Fruit fly (Drosophila melanogaster) whole organism, embryonic: ENCODE data around the gene Srpk79D.

Experiments
- Atf3 ChIP-seq: fragments of 200-800 bp; sonication (Bioruptor generic); optimal IDR thresholded peaks from 3 replicates; lab custom pipeline; 2016; ENCODE audit warnings: missing biosample characterization, missing genetic modification characterization
- CG10979 ChIP-seq: fragments of 200-800 bp; sonication (Bioruptor generic); optimal IDR thresholded peaks from 2 replicates; lab custom pipeline; 2018; ENCODE audit warnings: missing biosample characterization, mild to moderate bottlenecking, missing genetic modification characterization, moderate library complexity
- CG12155 ChIP-seq: fragments of 200-800 bp; sonication (Bioruptor generic); optimal IDR thresholded peaks from 3 replicates; lab custom pipeline; 2016; ENCODE audit warnings: missing biosample characterization, missing genetic modification characterization
- CG12236 ChIP-seq: fragments of 200-800 bp; sonication (Bioruptor generic); optimal IDR thresholded peaks from 2 replicates; lab custom pipeline; 2016; ENCODE audit warnings: missing biosample characterization, missing genetic modification characterization
- CG12299 ChIP-seq: fragments of 200-800 bp; sonication (Bioruptor generic); optimal IDR thresholded peaks from 2 replicates; lab custom pipeline; 2018; ENCODE audit warnings: missing biosample characterization, mild to moderate bottlenecking, missing genetic modification characterization
- CG17385 ChIP-seq: fragments of 200-800 bp; sonication (Bioruptor generic); optimal IDR thresholded peaks from 3 replicates; lab custom pipeline; 2018; ENCODE audit warnings: missing biosample characterization, mild to moderate bottlenecking, missing genetic modification characterization
- CG18599 ChIP-seq: fragments of 200-800 bp; sonication (Bioruptor generic); optimal IDR thresholded peaks from 3 replicates; lab custom pipeline; 2017; ENCODE audit warnings: missing biosample characterization, missing genetic modification characterization, mild to moderate bottlenecking, moderate library complexity, missing genetic modification reagents
- CG2678 ChIP-seq: fragments of 200-800 bp; sonication (Bioruptor generic); optimal IDR thresholded peaks from 3 replicates; lab custom pipeline; 2019; ENCODE audit warnings: missing biosample characterization, mild to moderate bottlenecking, missing genetic modification characterization, moderate library complexity
- CG30403 ChIP-seq: fragments of 200-800 bp; sonication (Bioruptor generic); optimal IDR thresholded peaks from 3 replicates; lab custom pipeline; 2016; ENCODE audit warnings: missing biosample characterization, missing genetic modification characterization
- CG31365 ChIP-seq: fragments of 200-800 bp; sonication (Bioruptor generic); optimal IDR thresholded peaks from 2 replicates; lab custom pipeline; 2018; ENCODE audit warnings: missing biosample characterization, mild to moderate bottlenecking, missing genetic modification characterization
- CG4282 ChIP-seq: fragments of 200-800 bp; sonication (Bioruptor generic); optimal IDR thresholded peaks from 2 replicates; lab custom pipeline; 2016; ENCODE audit warnings: missing biosample characterization, missing genetic modification characterization
- CG5245 ChIP-seq: fragments of 200-800 bp; sonication (Bioruptor generic); optimal IDR thresholded peaks from 3 replicates; lab custom pipeline; 2016; ENCODE audit warnings: missing biosample characterization, missing genetic modification characterization
- CG6683 ChIP-seq: fragments of 200-800 bp; sonication (Bioruptor generic); optimal IDR thresholded peaks from 2 replicates; lab custom pipeline; 2017; ENCODE audit warnings: missing biosample characterization, mild to moderate bottlenecking, missing genetic modification characterization, missing genetic modification reagents
- CG7556 ChIP-seq: fragments of 200-800 bp; sonication (Bioruptor generic); optimal IDR thresholded peaks from 2 replicates; lab custom pipeline; 2017; ENCODE audit warnings: missing biosample characterization, mild to moderate bottlenecking, missing genetic modification characterization
- Dref ChIP-seq: fragments of 200-800 bp; sonication (Bioruptor generic); IDR thresholded peaks from 2 replicates; pipeline ENCODE4 v1.3.6; 2022; ENCODE audit warnings: missing biosample characterization, missing genetic modification characterization
- Elba2 ChIP-seq: fragments of 200-800 bp; sonication (Bioruptor generic); optimal IDR thresholded peaks from 3 replicates; lab custom pipeline; 2016; ENCODE audit warnings: missing biosample characterization, missing genetic modification characterization
- H15 ChIP-seq: fragments of 200-800 bp; sonication (Bioruptor generic); IDR thresholded peaks from 3 replicates; pipeline ENCODE4 v1.3.6; 2022; ENCODE audit warnings: missing biosample characterization, missing genetic modification characterization
- HLH54F ChIP-seq: fragments of 200-800 bp; sonication (Bioruptor generic); optimal IDR thresholded peaks from 3 replicates; lab custom pipeline; 2016; ENCODE audit warnings: missing biosample characterization, missing genetic modification characterization
- Med ChIP-seq: fragments of 200-800 bp; sonication (Bioruptor generic); peaks from one replicate; lab custom pipeline; 2016; ENCODE audit warnings: missing biosample characterization, missing genetic modification characterization, mild to moderate bottlenecking, inconsistent platforms, moderate library complexity
- Rx ChIP-seq: fragments of 200-800 bp; sonication (Bioruptor generic); IDR thresholded peaks from 2 replicates; pipeline ENCODE4 v1.3.6; 2022; ENCODE audit warnings: missing biosample characterization, missing genetic modification characterization
- Sry-β ChIP-seq: fragments of 200-800 bp; sonication (Bioruptor generic); optimal IDR thresholded peaks from 2 replicates; lab custom pipeline; 2018; ENCODE audit warnings: missing biosample characterization, mild to moderate bottlenecking, missing genetic modification characterization, moderate library complexity
- amos ChIP-seq: fragments of 200-800 bp; sonication (Bioruptor generic); IDR thresholded peaks from 2 replicates; pipeline ENCODE4 v1.3.6; 2022; ENCODE audit warnings: missing biosample characterization, missing genetic modification characterization; ENCODE audit not compliant: partially characterized antibody
- aop ChIP-seq: fragments of 200-800 bp; sonication (Bioruptor generic); IDR thresholded peaks from 2 replicates; pipeline ENCODE4 v1.3.6; 2022; ENCODE audit warnings: missing biosample characterization, missing genetic modification characterization
- ara ChIP-seq: fragments of 200-800 bp; sonication (Bioruptor generic); IDR thresholded peaks from 2 replicates; pipeline ENCODE4 v1.3.6; 2022; ENCODE audit warnings: missing biosample characterization, missing genetic modification characterization
- ase ChIP-seq: fragments of 200-800 bp; sonication (Bioruptor generic); IDR thresholded peaks from 3 replicates; pipeline ENCODE4 v1.3.6; 2022; ENCODE audit warnings: missing biosample characterization, missing genetic modification characterization
- bab2 ChIP-seq: fragments of 200-800 bp; sonication (Bioruptor generic); optimal IDR thresholded peaks from 2 replicates; lab custom pipeline; 2016; ENCODE audit warnings: missing biosample characterization, missing genetic modification characterization
- chinmo ChIP-seq: fragments of 200-800 bp; sonication (Bioruptor generic); IDR thresholded peaks from 4 replicates; pipeline ENCODE4 v1.3.6; 2022; ENCODE audit warnings: missing biosample characterization, missing genetic modification characterization; ENCODE audit not compliant: partially characterized antibody
- corto ChIP-seq: fragments of 200-800 bp; sonication (Bioruptor generic); optimal IDR thresholded peaks from 2 replicates; lab custom pipeline; 2016; ENCODE audit warnings: missing biosample characterization, mild to moderate bottlenecking, missing genetic modification characterization, moderate library complexity
- croc ChIP-seq: fragments of 200-800 bp; sonication (Bioruptor generic); conservative IDR thresholded peaks from 3 replicates; pipeline ENCODE4 v1.3.6; 2022; ENCODE audit warnings: missing biosample characterization, missing genetic modification characterization
- crp ChIP-seq, 2 experiments: fragments of 200-800 bp; sonication (Bioruptor generic); optimal IDR thresholded peaks; 2 replicates in 1 of 2; 3 replicates in 1 of 2; lab custom pipeline; 2017; ENCODE audit warnings: missing biosample characterization in 2 of 2, missing genetic modification characterization in 2 of 2, mild to moderate bottlenecking in 1 of 2, moderate library complexity in 1 of 2
- dpn ChIP-seq, 2 experiments: fragments of 200-800 bp; sonication (Bioruptor generic); optimal IDR thresholded peaks; 3 replicates each; lab custom pipeline; 2016; ENCODE audit warnings: missing biosample characterization in 2 of 2, missing genetic modification characterization in 2 of 2
- dysf ChIP-seq: fragments of 200-800 bp; sonication (Bioruptor generic); IDR thresholded peaks from 3 replicates; pipeline ENCODE4 v1.3.6; 2022; ENCODE audit warnings: missing biosample characterization, missing genetic modification characterization
- ewg ChIP-seq: fragments of 200-800 bp; sonication (Bioruptor generic); optimal IDR thresholded peaks from 3 replicates; lab custom pipeline; 2017; ENCODE audit warnings: mild to moderate bottlenecking, missing biosample characterization, missing genetic modification reagents, missing genetic modification characterization
- fru ChIP-seq: fragments of >200 bp; optimal IDR thresholded peaks from 2 replicates; lab custom pipeline; 2017
- gcm2 ChIP-seq: fragments of 200-800 bp; sonication (Bioruptor generic); optimal IDR thresholded peaks from 2 replicates; lab custom pipeline; 2016; ENCODE audit warnings: missing biosample characterization, missing genetic modification characterization
- gem ChIP-seq: fragments of 200-800 bp; sonication (Bioruptor generic); optimal IDR thresholded peaks from 2 replicates; lab custom pipeline; 2019; ENCODE audit warnings: missing biosample characterization, mild to moderate bottlenecking, missing genetic modification characterization, moderate library complexity
- her ChIP-seq: fragments of 200-800 bp; sonication (Bioruptor generic); optimal IDR thresholded peaks from 2 replicates; lab custom pipeline; 2016; ENCODE audit warnings: missing biosample characterization, missing genetic modification characterization
- ind ChIP-seq: fragments of 200-800 bp; sonication (Bioruptor generic); optimal IDR thresholded peaks from 3 replicates; lab custom pipeline; 2016; ENCODE audit warnings: missing biosample characterization, missing genetic modification characterization
- jing ChIP-seq: fragments of 200-800 bp; sonication (Bioruptor generic); optimal IDR thresholded peaks from 2 replicates; lab custom pipeline; 2018; ENCODE audit warnings: missing biosample characterization, mild to moderate bottlenecking, missing genetic modification characterization
- ken ChIP-seq: fragments of 200-800 bp; sonication (Bioruptor generic); IDR thresholded peaks from 3 replicates; pipeline ENCODE4 v1.3.6; 2022; ENCODE audit warnings: missing biosample characterization, missing genetic modification characterization
- lilli ChIP-seq: fragments of 200-800 bp; sonication (Bioruptor generic); optimal IDR thresholded peaks from 3 replicates; lab custom pipeline; 2016; ENCODE audit warnings: missing biosample characterization, missing genetic modification characterization
- nom ChIP-seq: fragments of 200-800 bp; sonication (Bioruptor generic); optimal IDR thresholded peaks from 2 replicates; lab custom pipeline; 2017; ENCODE audit warnings: missing biosample characterization, missing genetic modification characterization, mild to moderate bottlenecking, moderate library complexity, missing genetic modification reagents
- pfk ChIP-seq: fragments of 200-800 bp; sonication (Bioruptor generic); optimal IDR thresholded peaks from 2 replicates; lab custom pipeline; 2018; ENCODE audit warnings: missing biosample characterization, mild to moderate bottlenecking, missing genetic modification characterization, moderate library complexity
- row ChIP-seq: fragments of 200-800 bp; sonication (Bioruptor generic); IDR thresholded peaks from 3 replicates; pipeline ENCODE4 v1.3.6; 2022; ENCODE audit warnings: missing biosample characterization, missing genetic modification characterization
- salm ChIP-seq: fragments of 200-800 bp; sonication (Bioruptor generic); optimal IDR thresholded peaks from 2 replicates; lab custom pipeline; 2018; ENCODE audit warnings: missing biosample characterization, mild to moderate bottlenecking, missing genetic modification characterization
- sens ChIP-seq: fragments of 200-800 bp; sonication (Bioruptor generic); peaks from one replicate; lab custom pipeline; 2016; ENCODE audit warnings: missing biosample characterization, missing genetic modification characterization
- sna ChIP-seq: fragments of 200-800 bp; sonication (Bioruptor generic); IDR thresholded peaks from 2 replicates; pipeline ENCODE4 v1.3.6; 2022; ENCODE audit warnings: missing biosample characterization, missing genetic modification characterization; ENCODE audit not compliant: partially characterized antibody
- tll ChIP-seq, 2 experiments: fragments of 200-800 bp in 1 of 2; fragments of >200 bp in 1 of 2; sonication (Bioruptor generic) in 1 of 2; optimal IDR thresholded peaks; 2 replicates each; lab custom pipeline; 2017 to 2019; ENCODE audit warnings: missing biosample characterization in 2 of 2, missing genetic modification characterization in 2 of 2, mild to moderate bottlenecking in 1 of 2, moderate library complexity in 1 of 2
- twi ChIP-seq: fragments of 200-800 bp; optimal IDR thresholded peaks from 2 replicates; lab custom pipeline; 2019; ENCODE audit warnings: missing biosample characterization, mild to moderate bottlenecking, missing genetic modification characterization, moderate library complexity
- vvl ChIP-seq: fragments of 200-800 bp; sonication (Bioruptor generic); IDR thresholded peaks from 2 replicates; pipeline ENCODE4 v1.3.6; 2022; ENCODE audit warnings: missing biosample characterization, missing genetic modification characterization

The Srpk79D gene

dm6 chr3L:22273529-22274301 is at the start of gene Srpk79D:
TSS of gene Srpk79D (plus strand) at chr3L:22273985.
- no peak for TF ChIP-seq CG17385 (GFP tag; lab: Kevin White, UChicago)
- no peak for TF ChIP-seq ase (GFP tag; lab: Robert Waterston, UW)
- TF ChIP-seq amos (GFP tag; lab: Robert Waterston, UW), result no peak
- TF ChIP-seq Sry-β (GFP tag; lab: Kevin White, UChicago), result no peak
- TF ChIP-seq HLH54F (GFP tag; lab: Kevin White, UChicago), result no peak
- peak in 1 of 2 experiments; percentile 40 for TF ChIP-seq crp (GFP tag; optimal IDR thresholded peaks at IDR 0.05; lab: Kevin White, UChicago)
- TF ChIP-seq gcm2 (GFP tag; lab: Kevin White, UChicago), result no peak
- TF ChIP-seq CG5245 (GFP tag; lab: Kevin White, UChicago), result no peak
- TF ChIP-seq lilli, result no peak
- TF ChIP-seq ind (GFP tag; lab: Kevin White, UChicago), result no peak
- no peak for TF ChIP-seq twi (tag; lab: Kevin White, UChicago)
- no peak for TF ChIP-seq salm (tag; lab: Kevin White, UChicago)
- no peak for TF ChIP-seq CG12299 (tag; lab: Kevin White, UChicago)
- TF ChIP-seq CG18599 (GFP tag; lab: Kevin White, UChicago), result peak; percentile 25
- no peak for TF ChIP-seq CG31365 (tag; lab: Kevin White, UChicago)
- no peak for TF ChIP-seq croc (GFP tag; lab: Robert Waterston, UW)
- no peak for TF ChIP-seq CG2678 (tag; lab: Kevin White, UChicago)
- peak; percentile 5 for TF ChIP-seq gem
- peak; percentile 57 for TF ChIP-seq sens (GFP tag; lab: Kevin White, UChicago)
- no peak for TF ChIP-seq tll (GFP tag; optimal IDR thresholded peaks at IDR 0.05; lab: Kevin White, UChicago)
- TF ChIP-seq dpn (GFP tag; optimal IDR thresholded peaks at IDR 0.05; lab: Kevin White, UChicago), result no peak
- TF ChIP-seq aop (GFP tag; lab: Robert Waterston, UW), result no peak
- peak; percentile 91 for TF ChIP-seq ewg (GFP tag; lab: Kevin White, UChicago)
- TF ChIP-seq H15 (GFP tag; lab: Robert Waterston, UW), result no peak
- no peak for TF ChIP-seq Atf3
- no peak for TF ChIP-seq her (GFP tag; lab: Kevin White, UChicago)
- no peak for TF ChIP-seq ken (GFP tag; lab: Robert Waterston, UW)
- TF ChIP-seq Rx (GFP tag; lab: Robert Waterston, UW), result no peak
- TF ChIP-seq CG12155 (GFP tag; lab: Kevin White, UChicago), result no peak
- TF ChIP-seq CG10979 (tag; lab: Kevin White, UChicago), result no peak
- no peak for TF ChIP-seq CG6683 (GFP tag; lab: Kevin White, UChicago)
- 0 out of 2 replicates have a peak, but pooled peaks have one; percentile 11 for TF ChIP-seq vvl (GFP tag; lab: Robert Waterston, UW)
- TF ChIP-seq corto, result no peak
- TF ChIP-seq fru (lab: Kevin White, UChicago), result no peak
- 0 out of 4 replicates have a peak, but pooled peaks have one; percentile 48 for TF ChIP-seq chinmo
- no peak for TF ChIP-seq pfk (GFP tag; lab: Kevin White, UChicago)
- no peak for TF ChIP-seq Dref (GFP tag; lab: Robert Waterston, UW)
- peak; percentile 77 for TF ChIP-seq Med
- no peak for TF ChIP-seq nom (GFP tag; lab: Kevin White, UChicago)
- TF ChIP-seq jing (GFP tag; lab: Kevin White, UChicago), result no peak
- no peak for TF ChIP-seq bab2 (GFP tag; lab: Kevin White, UChicago)
- no peak for TF ChIP-seq CG7556 (GFP tag; lab: Kevin White, UChicago)
- no peak for TF ChIP-seq CG12236
- TF ChIP-seq dysf (GFP tag; lab: Robert Waterston, UW), result no peak
- TF ChIP-seq CG4282, result no peak
- no peak for TF ChIP-seq sna (GFP tag; lab: Robert Waterston, UW)
- TF ChIP-seq CG30403 (GFP tag; lab: Kevin White, UChicago), result peak; percentile 3
- TF ChIP-seq Elba2 (GFP tag; lab: Kevin White, UChicago), result peak; percentile 6
- peak; percentile 57; the same call in 1 of the 3 replicates for TF ChIP-seq row (GFP tag; lab: Robert Waterston, UW)
- TF ChIP-seq ara (GFP tag; lab: Robert Waterston, UW), result 0 out of 2 replicates have a peak, but pooled peaks have one; percentile 45
